Worm (Caenorhabditis elegans): Measurements from ENCODE around the gene gcna-1.

DNA sequence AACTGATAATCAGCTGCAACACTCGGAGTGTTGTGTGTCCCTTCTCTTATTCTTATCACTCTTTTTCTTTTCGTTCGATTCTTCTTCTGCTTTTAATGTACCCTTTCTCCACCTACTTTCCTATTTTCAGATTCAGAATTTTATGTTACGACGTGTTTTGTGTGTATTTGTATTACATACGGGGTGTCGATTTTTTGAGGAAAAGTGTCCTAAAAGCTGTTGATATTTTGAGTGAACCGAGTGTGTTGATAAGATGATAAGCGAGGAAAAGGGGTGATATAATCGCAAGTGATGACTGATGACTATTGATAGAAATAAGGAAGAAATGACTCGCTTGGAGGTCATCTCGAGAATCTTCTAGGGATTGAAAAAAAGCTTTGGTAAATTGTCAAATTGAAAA, 27.5 kb downstream of the gcna-1 start:
- TF ChIP-seq ama-1 (optimal IDR thresholded peaks at IDR 0.05): no peak
- TF ChIP-seq jun-1 (tag; optimal IDR thresholded peaks at IDR 0.05): peak; percentile 50
- no peak for TF ChIP-seq lin-39 (tag; optimal IDR thresholded peaks at IDR 0.05)
- no peak for TF ChIP-seq ZK546.5 (tag; optimal IDR thresholded peaks at IDR 0.05)
- TF ChIP-seq elt-3 (tag; optimal IDR thresholded peaks at IDR 0.05): no peak
- peak; percentile 88 for TF ChIP-seq elt-2 (tag; optimal IDR thresholded peaks at IDR 0.05)
- TF ChIP-seq daf-12 (tag; optimal IDR thresholded peaks at IDR 0.05): no peak
- TF ChIP-seq snpc-4 (tag; optimal IDR thresholded peaks at IDR 0.05): no peak
- TF ChIP-seq ceh-28 (tag; optimal IDR thresholded peaks at IDR 0.05): no peak
- no peak for TF ChIP-seq nhr-76 (tag; optimal IDR thresholded peaks at IDR 0.05)
- TF ChIP-seq aly-2 (tag; optimal IDR thresholded peaks at IDR 0.05): no peak
- TF ChIP-seq nfya-1 (tag; optimal IDR thresholded peaks at IDR 0.05; ENCODE audit: insufficient read depth): no peak

All from whole organism, L3 larva.